Fruit fly (Drosophila melanogaster) whole organism, prepupa: Measurements from ENCODE around the gene CG14132.
A peak's percentile ranks its signal among the peaks of the same experiment; 100 is the strongest.

ENCODE experiments used
- CG6163 ChIP-seq: fragments of 200-800 bp; sonication (Bioruptor generic); IDR thresholded peaks from 3 replicates; pipeline ENCODE4 v1.3.6; 2022; ENCODE audit warnings: missing biosample characterization, missing genetic modification characterization
- CG6792 ChIP-seq: fragments of 200-800 bp; sonication (Bioruptor generic); optimal IDR thresholded peaks from 3 replicates; lab custom pipeline; 2016; ENCODE audit warnings: missing biosample characterization, missing genetic modification characterization
- Eip75B ChIP-seq: fragments of 200-800 bp; sonication (Bioruptor generic); optimal IDR thresholded peaks from 3 replicates; lab custom pipeline; 2016; ENCODE audit warnings: missing biosample characterization, missing genetic modification characterization
- Hr38 ChIP-seq: sonication (Bioruptor generic); optimal IDR thresholded peaks from 2 replicates; lab custom pipeline; 2016; ENCODE audit warnings: missing biosample characterization, missing genetic modification characterization
- Lpt ChIP-seq: fragments of 200-800 bp; sonication (Bioruptor generic); optimal IDR thresholded peaks from 3 replicates; lab custom pipeline; 2016; ENCODE audit warnings: missing biosample characterization, missing genetic modification characterization
- OdsH ChIP-seq: fragments of 200-800 bp; sonication (Bioruptor generic); optimal IDR thresholded peaks from 3 replicates; lab custom pipeline; 2016; ENCODE audit warnings: missing biosample characterization, missing genetic modification characterization
- Sox15 ChIP-seq: fragments of 200-800 bp; sonication (Bioruptor generic); optimal IDR thresholded peaks from 3 replicates; lab custom pipeline; 2016; ENCODE audit warnings: missing biosample characterization, missing genetic modification characterization
- pdm3 ChIP-seq: fragments of 200-800 bp; sonication (Bioruptor generic); optimal IDR thresholded peaks from 3 replicates; lab custom pipeline; 2016; ENCODE audit warnings: missing biosample characterization, missing genetic modification characterization
- ss ChIP-seq, 2 experiments: fragments of 200-800 bp; sonication (Bioruptor generic); optimal IDR thresholded peaks; 2 replicates in 1 of 2; 3 replicates in 1 of 2; lab custom pipeline; 2017 to 2018; ENCODE audit warnings: mild to moderate bottlenecking in 2 of 2, missing biosample characterization in 2 of 2, missing genetic modification characterization in 2 of 2, moderate library complexity in 1 of 2

DNA sequence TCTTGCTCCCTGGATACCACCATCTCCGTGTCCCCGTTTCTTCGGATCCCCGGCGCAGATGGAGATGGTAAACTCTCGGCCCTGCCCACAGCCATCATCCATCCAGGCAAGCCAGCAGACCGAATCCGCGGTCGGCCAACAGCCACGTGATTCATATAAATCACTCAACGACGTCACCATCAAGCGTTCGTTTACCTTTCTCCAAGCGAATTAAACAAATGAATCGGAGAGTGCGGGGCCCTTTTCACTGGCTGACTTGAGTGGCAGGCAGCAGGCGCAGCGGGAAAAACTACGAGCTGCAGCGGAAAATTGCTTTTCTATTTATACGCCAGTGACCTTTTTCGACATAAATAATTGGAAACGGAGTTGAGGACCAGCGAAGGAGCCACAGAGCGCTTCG, 11.5 kb downstream of the CG14132 start:
- TF ChIP-seq CG6163 (GFP tag; lab: Robert Waterston, UW) (no peak), Sox15 (no peak), pdm3 (GFP tag; lab: Kevin White, UChicago) (no peak), ss (GFP tag; optimal IDR thresholded peaks at IDR 0.05; lab: Kevin White, UChicago) (no peak), OdsH (no peak), Hr38 (GFP tag; lab: Kevin White, UChicago) (no peak), Eip75B (GFP tag; lab: Kevin White, UChicago) (no peak), Lpt (GFP tag; lab: Kevin White, UChicago) (peak; percentile 30), CG6792 (no peak)
